Fruit fly (Drosophila melanogaster): ENCODE results near the gene CG10063.

DNA sequence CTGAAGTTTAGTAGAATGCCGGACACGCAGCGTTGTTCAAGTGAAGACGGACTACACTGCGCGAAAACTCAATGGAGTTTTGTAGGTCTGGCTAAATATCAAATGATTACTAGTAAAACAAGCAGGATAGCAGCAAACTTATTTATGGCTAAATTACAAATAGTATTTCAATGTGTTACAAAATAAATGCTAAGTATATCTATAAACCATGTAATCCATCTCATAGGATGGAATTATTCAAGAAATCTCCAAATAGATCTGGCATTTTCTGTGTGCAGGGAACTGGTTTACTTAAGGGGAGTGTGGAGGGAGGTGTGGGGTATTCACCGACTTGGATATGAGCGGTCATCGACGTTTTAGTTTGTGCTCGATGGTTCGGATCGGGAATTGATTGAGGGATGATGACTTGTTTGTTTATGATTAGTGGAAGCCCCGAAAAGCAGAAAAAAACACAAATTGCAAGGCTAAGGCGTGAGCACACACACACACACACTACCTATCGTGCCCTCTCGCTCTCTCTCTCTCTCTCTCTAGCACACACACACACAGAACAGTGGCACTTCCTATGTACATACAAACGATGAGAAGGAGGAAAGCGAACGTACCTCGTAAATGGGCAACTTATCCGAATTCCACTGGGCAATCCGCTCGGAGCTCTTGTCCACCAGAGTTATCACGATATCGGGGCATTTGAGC is 8.3 kb downstream of the CG10063 start:
- TF ChIP-seq GATAd (GFP tag; optimal IDR thresholded peaks at IDR 0.05): no peak
- no peak for TF ChIP-seq usp (GFP tag; optimal IDR thresholded peaks at IDR 0.05)
- no peak for TF ChIP-seq Rel (GFP tag; optimal IDR thresholded peaks at IDR 0.05)
- TF ChIP-seq Rel (tag; optimal IDR thresholded peaks at IDR 0.05): peak; percentile 78
- no peak for TF ChIP-seq HLH106 (tag; optimal IDR thresholded peaks at IDR 0.05)

All from whole organism, wandering third instar larva.